Worm (Caenorhabditis elegans) whole organism, late embryonic: ENCODE measurements around the gene srh-134.

Source experiments
- K02D7.2 ChIP-seq: sonication (generic microtip); optimal IDR thresholded peaks from 2 replicates; lab custom pipeline; 2017; ENCODE audit warnings: mild to moderate bottlenecking, missing genetic modification characterization, missing compliant biosample characterization
- ama-1 ChIP-seq: fragments of 150-350 bp; optimal IDR thresholded peaks from 2 replicates; lab custom pipeline; 2014
- ceh-18 ChIP-seq: sonication (generic microtip); optimal IDR thresholded peaks from 2 replicates; lab custom pipeline; 2016; ENCODE audit warnings: missing genetic modification characterization, missing compliant biosample characterization
- ets-4 ChIP-seq: sonication (generic microtip); optimal IDR thresholded peaks from 2 replicates; lab custom pipeline; 2016; ENCODE audit warnings: missing genetic modification characterization, missing compliant biosample characterization
- eyg-1 ChIP-seq: sonication (generic microtip); optimal IDR thresholded peaks from 2 replicates; lab custom pipeline; 2016; ENCODE audit warnings: missing genotype, missing genetic modification characterization, missing compliant biosample characterization
- hlh-8 ChIP-seq: sonication (generic microtip); optimal IDR thresholded peaks from 2 replicates; lab custom pipeline; 2016; ENCODE audit warnings: missing genotype, missing genetic modification characterization, missing compliant biosample characterization
- nhr-11 ChIP-seq: fragments of 150-350 bp; optimal IDR thresholded peaks from 2 replicates; lab custom pipeline; 2014; ENCODE audit warnings: missing biosample characterization, missing genetic modification characterization
- pha-4 ChIP-seq: fragments of 150-350 bp; optimal IDR thresholded peaks from 2 replicates; lab custom pipeline; 2018; ENCODE audit warnings: missing biosample characterization, missing genetic modification reagents, missing genetic modification characterization
- sox-2 ChIP-seq: fragments of 200-800 bp; sonication (Bioruptor generic); IDR thresholded peaks from 2 replicates; pipeline ENCODE4 v1.3.6; 2022; ENCODE audit warnings: missing genetic modification reagents, missing genetic modification characterization, missing compliant biosample characterization

DNA sequence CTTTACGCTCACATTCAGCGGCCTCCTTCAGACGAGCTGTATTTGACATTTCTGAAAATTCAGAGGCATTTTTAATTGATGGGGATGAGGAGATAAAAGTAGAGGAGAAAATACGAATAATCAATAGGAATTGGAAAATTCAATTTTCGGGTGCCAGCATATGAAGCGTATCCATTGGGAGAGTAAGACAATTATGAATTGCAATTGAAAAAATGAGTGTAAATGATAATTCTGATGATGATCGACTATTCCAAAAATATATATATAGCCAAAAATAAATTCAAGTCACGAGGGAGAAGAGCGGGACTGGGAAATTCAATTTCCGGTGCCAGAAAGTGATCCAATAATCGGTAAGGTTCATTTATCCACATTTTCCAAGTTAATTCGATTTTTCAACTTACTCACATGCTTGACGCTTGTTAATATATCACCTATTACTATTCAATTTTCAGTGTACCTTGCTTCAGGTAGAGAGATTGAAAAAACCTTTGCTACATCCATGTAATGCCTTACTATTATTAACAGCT is 49.2 kb upstream of the srh-134 start, which contains the start of gene Y59A8B.8:
- TF ChIP-seq pha-4 (tag; lab: Kevin White, UChicago) (no peak), ama-1 (lab: Kevin White, UChicago) (no peak), K02D7.2 (tag; lab: Kevin White, UChicago) (no peak), eyg-1 (tag; lab: Kevin White, UChicago) (no peak), nhr-11 (no peak), sox-2 (GFP tag; lab: Robert Waterston, UW) (no peak), ets-4 (tag; lab: Kevin White, UChicago) (no peak), ceh-18 (tag; lab: Kevin White, UChicago) (no peak), hlh-8 (tag; lab: Kevin White, UChicago) (no peak)
